Worm (Caenorhabditis elegans) whole organism, late embryonic: Measurements from ENCODE around the gene Y43F8B.3.

Experiments used
- C38D4.7 ChIP-seq: fragments of 200-800 bp; sonication (Bioruptor generic); optimal IDR thresholded peaks from 2 replicates; lab custom pipeline; 2018; ENCODE audit warnings: mild to moderate bottlenecking, missing genetic modification characterization, moderate library complexity, missing compliant biosample characterization
- F13H6.1 ChIP-seq: sonication (generic microtip); optimal IDR thresholded peaks from 2 replicates; lab custom pipeline; 2016; ENCODE audit warnings: missing genetic modification characterization, missing compliant biosample characterization
- K02D7.2 ChIP-seq: sonication (generic microtip); optimal IDR thresholded peaks from 2 replicates; lab custom pipeline; 2017; ENCODE audit warnings: mild to moderate bottlenecking, missing genetic modification characterization, missing compliant biosample characterization
- Y22D7AL.16 ChIP-seq: sonication (generic microtip); optimal IDR thresholded peaks from 2 replicates; lab custom pipeline; 2016; ENCODE audit warnings: missing genetic modification characterization, missing compliant biosample characterization
- ama-1 ChIP-seq: fragments of 150-350 bp; optimal IDR thresholded peaks from 2 replicates; lab custom pipeline; 2014
- ceh-14 ChIP-seq: sonication (generic microtip); optimal IDR thresholded peaks from 2 replicates; lab custom pipeline; 2016; ENCODE audit warnings: missing genotype, missing genetic modification characterization, missing compliant biosample characterization
- ceh-18 ChIP-seq: sonication (generic microtip); optimal IDR thresholded peaks from 2 replicates; lab custom pipeline; 2016; ENCODE audit warnings: missing genetic modification characterization, missing compliant biosample characterization
- ceh-19 ChIP-seq: fragments of 200-800 bp; sonication (Bioruptor generic); optimal IDR thresholded peaks from 2 replicates; lab custom pipeline; 2018; ENCODE audit warnings: mild to moderate bottlenecking, missing genetic modification characterization, missing compliant biosample characterization
- ceh-22 ChIP-seq: sonication (generic microtip); optimal IDR thresholded peaks from 2 replicates; lab custom pipeline; 2017; ENCODE audit warnings: missing biosample characterization, missing genetic modification characterization
- ceh-24 ChIP-seq: sonication (generic microtip); optimal IDR thresholded peaks from 2 replicates; lab custom pipeline; 2016; ENCODE audit warnings: mild to moderate bottlenecking, missing genetic modification characterization, missing compliant biosample characterization
- ceh-30 ChIP-seq: fragments of 150-350 bp; optimal IDR thresholded peaks from 2 replicates; lab custom pipeline; 2014; ENCODE audit warnings: missing biosample characterization, missing genetic modification characterization
- ceh-9 ChIP-seq: sonication (generic microtip); optimal IDR thresholded peaks from 2 replicates; lab custom pipeline; 2016; ENCODE audit warnings: mild to moderate bottlenecking, missing genetic modification characterization, inconsistent platforms, missing compliant biosample characterization
- che-1 ChIP-seq: sonication (generic microtip); optimal IDR thresholded peaks from 2 replicates; lab custom pipeline; 2016; ENCODE audit warnings: mild to moderate bottlenecking, missing genetic modification characterization, missing compliant biosample characterization
- dve-1 ChIP-seq: sonication (generic microtip); optimal IDR thresholded peaks from 2 replicates; lab custom pipeline; 2017; ENCODE audit warnings: antibody characterized with exemption, mild to moderate bottlenecking, missing genetic modification characterization, missing compliant biosample characterization
- elt-2 ChIP-seq: sonication (generic microtip); optimal IDR thresholded peaks from 2 replicates; lab custom pipeline; 2016; ENCODE audit warnings: missing genetic modification reagents, missing genetic modification characterization, missing compliant biosample characterization
- ets-4 ChIP-seq: sonication (generic microtip); optimal IDR thresholded peaks from 2 replicates; lab custom pipeline; 2016; ENCODE audit warnings: missing genetic modification characterization, missing compliant biosample characterization
- fkh-6 ChIP-seq: sonication (generic microtip); optimal IDR thresholded peaks from 2 replicates; lab custom pipeline; 2016; ENCODE audit warnings: missing genetic modification characterization, missing compliant biosample characterization
- gmeb-2 ChIP-seq: sonication (generic microtip); optimal IDR thresholded peaks from 2 replicates; lab custom pipeline; 2016; ENCODE audit warnings: missing genetic modification characterization, inconsistent platforms, missing compliant biosample characterization
- hlh-30 ChIP-seq: sonication (generic microtip); optimal IDR thresholded peaks from 2 replicates; lab custom pipeline; 2017; ENCODE audit warnings: antibody characterized with exemption, missing genetic modification characterization, missing compliant biosample characterization; ENCODE audit not compliant: insufficient read depth
- hlh-6 ChIP-seq: sonication (generic microtip); optimal IDR thresholded peaks from 2 replicates; lab custom pipeline; 2016; ENCODE audit warnings: missing genotype, missing genetic modification characterization, missing compliant biosample characterization
- hlh-8 ChIP-seq: sonication (generic microtip); optimal IDR thresholded peaks from 2 replicates; lab custom pipeline; 2016; ENCODE audit warnings: missing genotype, missing genetic modification characterization, missing compliant biosample characterization
- lim-6 ChIP-seq: sonication (generic microtip); optimal IDR thresholded peaks from 2 replicates; lab custom pipeline; 2016; ENCODE audit warnings: missing genetic modification characterization, missing compliant biosample characterization
- lin-11 ChIP-seq: fragments of 200-800 bp; sonication (Bioruptor generic); optimal IDR thresholded peaks from 2 replicates; lab custom pipeline; 2018; ENCODE audit warnings: mild to moderate bottlenecking, missing genetic modification characterization, missing compliant biosample characterization
- madf-2 ChIP-seq: sonication (generic microtip); optimal IDR thresholded peaks from 2 replicates; lab custom pipeline; 2017; ENCODE audit warnings: missing genetic modification characterization, missing compliant biosample characterization
- nfya-1 ChIP-seq: sonication (generic microtip); optimal IDR thresholded peaks from 2 replicates; lab custom pipeline; 2017; ENCODE audit warnings: missing genetic modification characterization, mild to moderate bottlenecking, missing compliant biosample characterization, antibody characterized with exemption, moderate library complexity
- nhr-11 ChIP-seq: fragments of 150-350 bp; optimal IDR thresholded peaks from 2 replicates; lab custom pipeline; 2014; ENCODE audit warnings: missing biosample characterization, missing genetic modification characterization
- nhr-232 ChIP-seq: sonication (generic microtip); optimal IDR thresholded peaks from 2 replicates; lab custom pipeline; 2016; ENCODE audit warnings: missing genetic modification characterization, missing compliant biosample characterization
- npax-4 ChIP-seq: sonication (generic microtip); optimal IDR thresholded peaks from 2 replicates; lab custom pipeline; 2016; ENCODE audit warnings: missing genetic modification characterization, missing compliant biosample characterization
- pha-2 ChIP-seq: sonication (generic microtip); optimal IDR thresholded peaks from 2 replicates; lab custom pipeline; 2017; ENCODE audit warnings: mild to moderate bottlenecking, missing genetic modification characterization, missing compliant biosample characterization
- pqm-1 ChIP-seq: sonication (generic microtip); optimal IDR thresholded peaks from 2 replicates; lab custom pipeline; 2016; ENCODE audit warnings: missing genetic modification characterization, missing compliant biosample characterization
- pros-1 ChIP-seq: fragments of 150-350 bp; optimal IDR thresholded peaks from 2 replicates; lab custom pipeline; 2014; ENCODE audit warnings: missing biosample characterization, missing genetic modification reagents, missing genetic modification characterization
- sdc-2 ChIP-seq: sonication (generic microtip); optimal IDR thresholded peaks from 2 replicates; lab custom pipeline; 2016; ENCODE audit warnings: missing genotype, missing genetic modification characterization, missing compliant biosample characterization
- sox-4 ChIP-seq: sonication (generic microtip); optimal IDR thresholded peaks from 2 replicates; lab custom pipeline; 2017; ENCODE audit warnings: mild to moderate bottlenecking, missing genetic modification characterization, inconsistent platforms, missing compliant biosample characterization
- syd-9 ChIP-seq: sonication (generic microtip); optimal IDR thresholded peaks from 2 replicates; lab custom pipeline; 2016; ENCODE audit warnings: mild to moderate bottlenecking, missing genetic modification characterization, moderate library complexity, missing compliant biosample characterization
- tbx-2 ChIP-seq: sonication (generic microtip); optimal IDR thresholded peaks from 2 replicates; lab custom pipeline; 2016; ENCODE audit warnings: missing genetic modification characterization, missing compliant biosample characterization
- unc-42 ChIP-seq: sonication (generic microtip); optimal IDR thresholded peaks from 2 replicates; lab custom pipeline; 2016; ENCODE audit warnings: missing genotype, missing genetic modification characterization, missing compliant biosample characterization
- unc-55 ChIP-seq: sonication (generic microtip); optimal IDR thresholded peaks from 2 replicates; lab custom pipeline; 2017; ENCODE audit warnings: missing biosample characterization, missing genetic modification reagents, missing genetic modification characterization
- unc-86 ChIP-seq: sonication (generic microtip); optimal IDR thresholded peaks from 2 replicates; lab custom pipeline; 2016; ENCODE audit warnings: missing genetic modification characterization, missing compliant biosample characterization
- ztf-16 ChIP-seq: sonication (generic microtip); optimal IDR thresholded peaks from 2 replicates; lab custom pipeline; 2017; ENCODE audit warnings: missing genetic modification characterization, missing compliant biosample characterization

Y43F8B.3 gene

DNA sequence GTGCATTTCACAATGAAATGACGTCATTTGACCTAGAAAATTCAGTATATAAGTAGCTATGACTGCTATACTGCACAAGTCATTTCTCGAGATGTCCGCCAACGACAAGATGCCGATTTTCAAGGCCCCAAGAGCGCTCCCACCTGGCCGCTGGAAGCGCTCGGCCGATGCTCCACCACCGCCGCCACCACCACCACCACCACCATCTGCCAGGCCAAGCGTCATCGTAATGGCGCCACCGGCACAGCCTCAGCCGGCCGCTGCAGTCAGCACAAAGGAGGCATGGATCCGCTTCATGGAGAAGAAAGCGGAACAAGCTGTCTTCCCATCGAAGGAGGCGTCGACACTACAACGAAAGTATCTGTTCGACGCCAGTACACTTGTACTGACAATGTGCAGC is 17.6 kb upstream of the Y43F8B.3 start, which contains the start of gene Y43F8B.28:
Y43F8B.28 (plus strand) TSS at position 59 of the 400 bp plus-strand sequence.
- TF ChIP-seq ceh-30 (tag; lab: Kevin White, UChicago) (no peak), elt-2 (tag; lab: Kevin White, UChicago) (no peak), sdc-2 (tag; lab: Kevin White, UChicago) (no peak), ets-4 (tag; lab: Kevin White, UChicago) (no peak), tbx-2 (tag; lab: Kevin White, UChicago) (no peak), lim-6 (no peak), lin-11 (no peak), ceh-22 (no peak), K02D7.2 (no peak), unc-42 (tag; lab: Kevin White, UChicago) (no peak), fkh-6 (no peak), hlh-8 (tag; lab: Kevin White, UChicago) (no peak), hlh-6 (no peak), pqm-1 (no peak), sox-4 (no peak), ama-1 (lab: Kevin White, UChicago) (no peak), npax-4 (tag; lab: Kevin White, UChicago) (no peak), ztf-16 (no peak)

DNA sequence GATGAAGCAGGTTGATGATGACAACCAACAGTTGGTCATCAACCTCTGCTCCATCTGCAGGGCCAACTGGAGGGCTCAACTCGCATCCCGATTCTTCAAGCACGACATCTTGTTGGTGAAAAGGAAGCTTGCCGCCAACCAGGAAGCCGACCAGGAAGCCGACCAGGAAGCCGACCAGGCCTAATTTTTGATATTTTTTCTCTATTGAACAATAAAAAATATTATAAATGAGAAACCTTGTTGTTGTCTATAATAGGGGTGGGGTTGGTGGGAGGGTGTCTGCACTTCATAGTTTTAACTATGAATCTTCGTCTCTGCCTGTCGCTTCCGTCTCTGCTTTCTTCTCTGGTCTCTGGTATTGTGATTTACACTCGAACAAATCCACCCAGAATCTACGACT is 17.2 kb upstream of the Y43F8B.3 start, which contains the start of gene Y43F8B.18:
Y43F8B.18 (plus strand) TSS at position 301 of the 400 bp plus-strand sequence.
- TF ChIP-seq ceh-18 = no peak
- no peak for TF ChIP-seq ceh-9 (tag; lab: Kevin White, UChicago)
- TF ChIP-seq pros-1 (tag; lab: Kevin White, UChicago) = no peak
- TF ChIP-seq ets-4 (tag; lab: Kevin White, UChicago) = no peak
- no peak for TF ChIP-seq lim-6
- TF ChIP-seq C38D4.7 = no peak
- TF ChIP-seq ceh-19 (GFP tag; lab: Kevin White, UChicago) = no peak
- no peak for TF ChIP-seq ama-1 (lab: Kevin White, UChicago)
- no peak for TF ChIP-seq madf-2 (tag; lab: Kevin White, UChicago)
- no peak for TF ChIP-seq nfya-1 (tag; lab: Kevin White, UChicago)

DNA sequence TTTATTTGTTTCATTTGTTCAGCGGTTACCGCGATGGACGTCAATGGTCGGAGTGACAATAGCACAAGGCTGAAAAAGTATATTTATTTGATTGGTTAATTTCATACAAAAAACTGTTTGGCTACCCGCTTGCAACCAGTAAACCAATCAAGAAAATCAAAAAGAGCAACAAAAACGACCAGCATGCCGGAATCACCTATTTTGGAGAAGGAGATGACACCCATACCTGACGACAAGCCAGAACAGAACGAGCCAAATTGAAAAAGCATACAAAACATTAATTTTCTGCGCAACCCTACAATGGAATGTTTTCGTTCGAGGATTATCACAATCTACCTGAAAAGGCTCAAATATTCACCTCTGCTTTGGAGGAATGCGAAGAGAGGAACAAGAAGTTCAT is 12.4 kb upstream of the Y43F8B.3 start, which contains the start of gene Y43F8B.7:
Y43F8B.7 (plus strand) TSS at position 301 of the 400 bp plus-strand sequence.
- TF ChIP-seq fkh-6 (no peak), dve-1 (tag; lab: Kevin White, UChicago) (no peak), ceh-24 (tag; lab: Kevin White, UChicago) (no peak), Y22D7AL.16 (tag; lab: Kevin White, UChicago) (no peak), elt-2 (tag; lab: Kevin White, UChicago) (no peak), unc-86 (tag; lab: Kevin White, UChicago) (no peak), pha-2 (tag; lab: Kevin White, UChicago) (no peak), nhr-11 (tag; lab: Kevin White, UChicago) (no peak), madf-2 (tag; lab: Kevin White, UChicago) (no peak), ets-4 (tag; lab: Kevin White, UChicago) (no peak), ceh-30 (tag; lab: Kevin White, UChicago) (no peak), syd-9 (no peak), che-1 (no peak), ceh-18 (no peak)

- TF ChIP-seq C38D4.7 (no peak), ceh-30 (tag; lab: Kevin White, UChicago) (no peak), pqm-1 (no peak), unc-55 (GFP tag; lab: Kevin White, UChicago) (no peak), nhr-232 (tag; lab: Kevin White, UChicago) (no peak), F13H6.1 (no peak), madf-2 (tag; lab: Kevin White, UChicago) (no peak), gmeb-2 (no peak), hlh-30 (tag; lab: Kevin White, UChicago) (no peak), ztf-16 (no peak), ceh-14 (tag; lab: Kevin White, UChicago) (no peak)
Measured at ce11 chrV:19491302-19491701, 11.6 kb upstream of the Y43F8B.3 start, which contains the start of gene Y43F8B.29. Y43F8B.29 (plus strand) TSS chrV:19491602.
